Fruit fly (Drosophila melanogaster) whole organism, embryonic: ENCODE measurements around the gene Frq2.

Experiments
- Bdp1 ChIP-seq: fragments of 200-800 bp; sonication (Bioruptor generic); optimal IDR thresholded peaks from 3 replicates; lab custom pipeline; 2016; ENCODE audit warnings: missing biosample characterization, missing genetic modification characterization
- CG1233 ChIP-seq: fragments of 200-800 bp; sonication (Bioruptor generic); optimal IDR thresholded peaks from 4 replicates; lab custom pipeline; 2018; ENCODE audit warnings: missing biosample characterization, mild to moderate bottlenecking, missing genetic modification characterization
- CG13894 ChIP-seq: fragments of 200-800 bp; sonication (Bioruptor generic); optimal IDR thresholded peaks from 3 replicates; lab custom pipeline; 2018; ENCODE audit warnings: missing biosample characterization, mild to moderate bottlenecking, missing genetic modification characterization, moderate library complexity
- CG15479 ChIP-seq: fragments of 200-800 bp; sonication (Bioruptor generic); optimal IDR thresholded peaks from 3 replicates; lab custom pipeline; 2019; ENCODE audit warnings: missing biosample characterization, mild to moderate bottlenecking, missing genetic modification characterization, moderate library complexity
- CG17328 ChIP-seq: fragments of 200-800 bp; sonication (Bioruptor generic); IDR thresholded peaks from 2 replicates; pipeline ENCODE4 v1.3.6; 2022; ENCODE audit warnings: missing biosample characterization, missing genetic modification characterization
- CG17612 ChIP-seq: fragments of 200-800 bp; sonication (Bioruptor generic); IDR thresholded peaks from 2 replicates; pipeline ENCODE4 v1.3.6; 2022; ENCODE audit warnings: missing biosample characterization, missing genetic modification characterization
- CG6854 ChIP-seq: fragments of 200-800 bp; sonication (Bioruptor generic); optimal IDR thresholded peaks from 3 replicates; lab custom pipeline; 2017; ENCODE audit warnings: missing biosample characterization, mild to moderate bottlenecking, missing genetic modification characterization
- CG7928 ChIP-seq: fragments of 200-800 bp; sonication (Bioruptor generic); optimal IDR thresholded peaks from 2 replicates; lab custom pipeline; 2017; ENCODE audit warnings: missing biosample characterization, mild to moderate bottlenecking, missing genetic modification characterization
- Deaf1 ChIP-seq: fragments of 200-800 bp; optimal IDR thresholded peaks from 3 replicates; lab custom pipeline; 2019; ENCODE audit warnings: missing biosample characterization, mild to moderate bottlenecking, missing genetic modification characterization, moderate library complexity
- Dek ChIP-seq: fragments of 200-800 bp; sonication (Bioruptor generic); optimal IDR thresholded peaks from 3 replicates; lab custom pipeline; 2019; ENCODE audit warnings: missing biosample characterization, mild to moderate bottlenecking, missing genetic modification characterization, moderate library complexity
- Dfd ChIP-seq, 2 experiments: fragments of >200 bp; optimal IDR thresholded peaks; 2 replicates each; lab custom pipeline; 2017; ENCODE audit warnings: missing biosample characterization in 2 of 2, missing genetic modification characterization in 2 of 2
- Ets65A ChIP-seq: fragments of 200-800 bp; sonication (Bioruptor generic); peaks from one replicate; lab custom pipeline; 2016; ENCODE audit warnings: missing biosample characterization, missing genetic modification characterization
- Fer3 ChIP-seq: fragments of 200-800 bp; sonication (Bioruptor generic); optimal IDR thresholded peaks from 2 replicates; lab custom pipeline; 2018; ENCODE audit warnings: missing biosample characterization, mild to moderate bottlenecking, missing genetic modification characterization, moderate library complexity
- Hand ChIP-seq: fragments of 200-800 bp; sonication (Bioruptor generic); optimal IDR thresholded peaks from 2 replicates; lab custom pipeline; 2017; ENCODE audit warnings: mild to moderate bottlenecking, missing biosample characterization, missing genetic modification reagents, missing genetic modification characterization
- Med ChIP-seq: fragments of 200-800 bp; sonication (Bioruptor generic); peaks from one replicate; lab custom pipeline; 2016; ENCODE audit warnings: missing biosample characterization, missing genetic modification characterization, mild to moderate bottlenecking, inconsistent platforms, moderate library complexity
- Side ChIP-seq: fragments of 200-800 bp; sonication (Bioruptor generic); optimal IDR thresholded peaks from 2 replicates; lab custom pipeline; 2016; ENCODE audit warnings: missing biosample characterization, missing genetic modification characterization
- Tbp ChIP-seq: fragments of >200 bp; optimal IDR thresholded peaks from 2 replicates; lab custom pipeline; 2018; ENCODE audit warnings: missing biosample characterization, missing genetic modification characterization
- Trl ChIP-seq, 3 experiments: fragments of >200 bp in 2 of 3; fragments of 200-800 bp in 1 of 3; sonication (Bioruptor generic) in 1 of 3; optimal IDR thresholded peaks; 2 replicates in 1 of 3; 3 replicates in 2 of 3; lab custom pipeline; 2016 to 2017; ENCODE audit warnings: missing biosample characterization in 1 of 3, missing genetic modification characterization in 1 of 3
- abd-A ChIP-seq: fragments of 200-800 bp; sonication (Bioruptor generic); optimal IDR thresholded peaks from 3 replicates; lab custom pipeline; 2019; ENCODE audit warnings: missing biosample characterization, mild to moderate bottlenecking, missing genetic modification characterization, moderate library complexity
- ap ChIP-seq: fragments of 200-800 bp; sonication (Bioruptor generic); IDR thresholded peaks from 2 replicates; pipeline ENCODE4 v1.3.6; 2022; ENCODE audit warnings: missing biosample characterization, missing genetic modification characterization
- ato ChIP-seq: fragments of 200-800 bp; sonication (Bioruptor generic); IDR thresholded peaks from 2 replicates; pipeline ENCODE4 v1.3.6; 2022; ENCODE audit warnings: missing biosample characterization, missing genetic modification characterization; ENCODE audit not compliant: partially characterized antibody
- bab2 ChIP-seq: fragments of 200-800 bp; sonication (Bioruptor generic); optimal IDR thresholded peaks from 2 replicates; lab custom pipeline; 2016; ENCODE audit warnings: missing biosample characterization, missing genetic modification characterization
- cg ChIP-seq: fragments of 200-800 bp; sonication (Bioruptor generic); optimal IDR thresholded peaks from 3 replicates; lab custom pipeline; 2019; ENCODE audit warnings: missing biosample characterization, mild to moderate bottlenecking, missing genetic modification characterization, moderate library complexity
- chinmo ChIP-seq: fragments of 200-800 bp; sonication (Bioruptor generic); IDR thresholded peaks from 4 replicates; pipeline ENCODE4 v1.3.6; 2022; ENCODE audit warnings: missing biosample characterization, missing genetic modification characterization; ENCODE audit not compliant: partially characterized antibody
- dimm ChIP-seq: fragments of 200-800 bp; sonication (Bioruptor generic); IDR thresholded peaks from 2 replicates; pipeline ENCODE4 v1.3.6; 2022; ENCODE audit warnings: missing biosample characterization, missing genetic modification characterization
- ftz-f1 ChIP-seq: fragments of 200-800 bp; sonication (Bioruptor generic); optimal IDR thresholded peaks from 2 replicates; lab custom pipeline; 2016; ENCODE audit warnings: missing biosample characterization, missing genetic modification characterization
- fu2 ChIP-seq: fragments of 200-800 bp; sonication (Bioruptor generic); optimal IDR thresholded peaks from 2 replicates; lab custom pipeline; 2016; ENCODE audit warnings: missing biosample characterization, missing genetic modification characterization
- hbn ChIP-seq: fragments of 200-800 bp; sonication (Bioruptor generic); IDR thresholded peaks from 2 replicates; pipeline ENCODE4 v1.3.6; 2022; ENCODE audit warnings: missing biosample characterization, missing genetic modification characterization; ENCODE audit not compliant: partially characterized antibody
- inv ChIP-seq: fragments of 200-800 bp; sonication (Bioruptor generic); IDR thresholded peaks from 2 replicates; pipeline ENCODE4 v1.3.6; 2022; ENCODE audit warnings: missing biosample characterization, missing genetic modification characterization; ENCODE audit not compliant: partially characterized antibody
- ken ChIP-seq: fragments of 200-800 bp; sonication (Bioruptor generic); IDR thresholded peaks from 3 replicates; pipeline ENCODE4 v1.3.6; 2022; ENCODE audit warnings: missing biosample characterization, missing genetic modification characterization
- luna ChIP-seq: fragments of 200-800 bp; sonication (Bioruptor generic); optimal IDR thresholded peaks from 2 replicates; lab custom pipeline; 2016; ENCODE audit warnings: missing biosample characterization, missing genetic modification characterization
- nmo ChIP-seq: fragments of 200-800 bp; sonication (Bioruptor generic); optimal IDR thresholded peaks from 2 replicates; lab custom pipeline; 2018; ENCODE audit warnings: missing biosample characterization, mild to moderate bottlenecking, missing genetic modification characterization, moderate library complexity
- pfk ChIP-seq: fragments of 200-800 bp; sonication (Bioruptor generic); optimal IDR thresholded peaks from 2 replicates; lab custom pipeline; 2018; ENCODE audit warnings: missing biosample characterization, mild to moderate bottlenecking, missing genetic modification characterization, moderate library complexity
- sd ChIP-seq: fragments of 200-800 bp; sonication (Bioruptor generic); optimal IDR thresholded peaks from 3 replicates; lab custom pipeline; 2018; ENCODE audit warnings: missing biosample characterization, mild to moderate bottlenecking, missing genetic modification characterization, moderate library complexity
- sens-2 ChIP-seq: fragments of 200-800 bp; sonication (Bioruptor generic); IDR thresholded peaks from 2 replicates; pipeline ENCODE4 v1.3.6; 2022; ENCODE audit warnings: missing biosample characterization, missing genetic modification characterization
- sob ChIP-seq: fragments of 200-800 bp; sonication (Bioruptor generic); IDR thresholded peaks from 2 replicates; pipeline ENCODE4 v1.3.6; 2022; ENCODE audit warnings: missing biosample characterization, missing genetic modification characterization
- zfh1 ChIP-seq: fragments of 200-800 bp; sonication (Bioruptor generic); IDR thresholded peaks from 3 replicates; pipeline ENCODE4 v1.3.6; 2022; ENCODE audit warnings: missing biosample characterization, missing genetic modification characterization

Frq2 gene

DNA sequence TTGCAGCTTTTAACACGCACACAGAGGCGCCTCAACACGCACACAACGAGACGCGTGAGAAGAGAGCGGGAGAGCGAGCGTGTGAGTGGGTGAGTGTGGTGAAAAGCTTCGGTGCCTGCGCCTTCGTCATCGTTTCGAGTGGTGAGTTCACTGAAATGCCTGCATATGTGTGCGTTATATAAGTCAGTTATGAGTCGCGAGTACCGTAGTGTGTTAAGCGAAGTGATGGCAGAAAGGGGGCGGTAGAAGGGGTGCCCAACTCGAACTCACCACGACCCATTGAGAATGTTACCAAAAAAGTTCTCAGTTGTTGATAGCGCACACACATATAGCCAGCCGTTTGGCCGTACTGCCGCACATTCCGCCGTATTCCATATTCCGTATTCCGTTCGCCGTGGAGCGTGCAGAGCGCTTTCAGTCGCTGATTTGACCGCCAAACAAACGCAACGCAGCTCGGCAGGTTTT lies 22.4 kb upstream of the Frq2 start, which contains the start of gene Frq1 (continued):
- TF ChIP-seq ap (GFP tag; lab: Robert Waterston, UW) (no peak), Hand (GFP tag; lab: Kevin White, UChicago) (no peak), dimm (GFP tag; lab: Robert Waterston, UW) (no peak), CG1233 (no peak), CG15479 (GFP tag; lab: Kevin White, UChicago) (no peak), hbn (GFP tag; lab: Robert Waterston, UW) (no peak), bab2 (no peak), CG7928 (no peak), chinmo (GFP tag; lab: Robert Waterston, UW) (0 out of 4 replicates have a peak, but pooled peaks have one; percentile 39), sd (tag; lab: Kevin White, UChicago) (peak; percentile 22), Deaf1 (tag; lab: Kevin White, UChicago) (peak; percentile 41), fu2 (GFP tag; lab: Kevin White, UChicago) (no peak), Trl (optimal IDR thresholded peaks at IDR 0.05; lab: Kevin White, UChicago) (peak; percentile 25 to 31), Trl (GFP tag; optimal IDR thresholded peaks at IDR 0.05; lab: Kevin White, UChicago) (no peak), Dfd (GFP tag; optimal IDR thresholded peaks at IDR 0.05; lab: Kevin White, UChicago) (no peak)

DNA sequence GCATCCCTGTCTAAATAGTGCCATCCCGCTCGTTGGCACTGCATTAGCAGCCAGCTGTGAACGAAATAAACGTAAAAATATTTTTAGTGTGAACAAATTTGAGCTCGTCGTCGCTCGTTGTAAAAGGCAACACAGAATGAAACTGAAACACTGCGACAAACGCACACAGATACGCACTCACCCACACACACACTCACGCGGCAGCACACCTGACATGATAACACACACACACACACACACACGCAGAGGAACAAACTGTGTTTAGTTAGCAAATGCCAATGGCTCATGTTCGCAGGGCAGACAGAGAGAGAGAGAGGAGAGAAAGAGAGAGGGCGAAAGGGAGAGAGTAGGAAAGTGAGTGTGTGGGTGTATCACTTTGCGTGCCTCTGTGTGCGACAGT lies 18.4 kb upstream of the Frq2 start:
- TF ChIP-seq cg (GFP tag; lab: Kevin White, UChicago) (peak; percentile 50), Fer3 (tag; lab: Kevin White, UChicago) (no peak), Ets65A (GFP tag; lab: Kevin White, UChicago) (peak; percentile 57), Med (GFP tag; lab: Kevin White, UChicago) (peak; percentile 52), CG6854 (no peak), Trl (optimal IDR thresholded peaks at IDR 0.05; lab: Kevin White, UChicago) (peak in 1 of 2 experiments; percentile 22), Trl (GFP tag; optimal IDR thresholded peaks at IDR 0.05; lab: Kevin White, UChicago) (no peak)

DNA sequence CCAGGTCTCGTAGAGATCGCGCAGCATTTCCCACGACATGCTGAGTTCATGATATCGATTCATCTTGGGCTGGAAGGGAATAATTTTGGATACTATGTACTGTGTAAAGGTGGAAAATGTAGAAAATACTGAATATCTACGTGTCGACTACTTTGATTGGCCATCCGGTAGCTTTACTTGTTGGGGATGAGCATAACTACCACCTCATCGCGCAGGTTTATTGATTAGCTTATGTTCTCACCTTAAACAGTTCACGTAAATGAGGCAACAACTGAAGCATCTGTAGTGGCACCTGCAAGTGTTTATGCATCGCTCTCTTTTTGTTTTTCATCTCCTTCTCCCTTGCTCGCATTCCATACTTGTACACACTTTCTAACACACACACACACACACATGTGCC lies 2.0 kb downstream of the Frq2 start, which contains the start of gene Andorra:
TSS of gene Andorra (minus strand) at position 101 of the 400 bp plus-strand sequence.
- TF ChIP-seq CG17328 (GFP tag; lab: Robert Waterston, UW) (no peak), nmo (no peak), Bdp1 (GFP tag; lab: Kevin White, UChicago) (no peak), Dek (no peak), Side (no peak), sens-2 (GFP tag; lab: Robert Waterston, UW) (no peak), sob (GFP tag; lab: Robert Waterston, UW) (no peak), zfh1 (GFP tag; lab: Robert Waterston, UW) (no peak), pfk (GFP tag; lab: Kevin White, UChicago) (no peak)

DNA sequence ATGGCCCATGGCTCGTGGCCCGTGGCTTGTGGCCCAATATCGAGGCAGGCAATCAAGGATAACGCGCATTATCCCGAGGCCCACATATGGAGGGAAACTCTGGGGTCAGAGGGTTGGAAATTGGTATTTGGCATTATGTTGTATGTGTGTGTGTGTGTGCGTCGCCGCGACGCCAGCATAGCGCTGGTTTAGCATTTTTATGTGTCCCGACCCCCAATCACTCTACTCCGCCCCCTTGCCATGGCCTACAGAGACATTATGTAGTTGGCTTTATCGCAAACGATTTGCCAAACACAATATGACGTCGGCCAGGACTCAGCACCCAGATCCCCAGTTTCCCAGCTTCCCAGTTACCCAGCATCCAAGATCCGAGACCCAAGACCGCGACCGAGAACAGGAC lies 3.7 kb downstream of the Frq2 start:
- no peak for TF ChIP-seq ato
- peak; percentile 77 for TF ChIP-seq abd-A
- peak; percentile 97 for TF ChIP-seq CG13894
- no peak for TF ChIP-seq ftz-f1 (GFP tag; lab: Kevin White, UChicago)
- no peak for TF ChIP-seq Tbp
- no peak for TF ChIP-seq inv (GFP tag; lab: Robert Waterston, UW)
- TF ChIP-seq ken (GFP tag; lab: Robert Waterston, UW) = no peak
- TF ChIP-seq luna (GFP tag; lab: Kevin White, UChicago) = no peak
- no peak for TF ChIP-seq CG17612 (GFP tag; lab: Robert Waterston, UW)
- TF ChIP-seq pfk (GFP tag; lab: Kevin White, UChicago) = no peak
